Fruit fly (Drosophila melanogaster): ENCODE data around the gene Glyp.

Gene Glyp

DNA sequence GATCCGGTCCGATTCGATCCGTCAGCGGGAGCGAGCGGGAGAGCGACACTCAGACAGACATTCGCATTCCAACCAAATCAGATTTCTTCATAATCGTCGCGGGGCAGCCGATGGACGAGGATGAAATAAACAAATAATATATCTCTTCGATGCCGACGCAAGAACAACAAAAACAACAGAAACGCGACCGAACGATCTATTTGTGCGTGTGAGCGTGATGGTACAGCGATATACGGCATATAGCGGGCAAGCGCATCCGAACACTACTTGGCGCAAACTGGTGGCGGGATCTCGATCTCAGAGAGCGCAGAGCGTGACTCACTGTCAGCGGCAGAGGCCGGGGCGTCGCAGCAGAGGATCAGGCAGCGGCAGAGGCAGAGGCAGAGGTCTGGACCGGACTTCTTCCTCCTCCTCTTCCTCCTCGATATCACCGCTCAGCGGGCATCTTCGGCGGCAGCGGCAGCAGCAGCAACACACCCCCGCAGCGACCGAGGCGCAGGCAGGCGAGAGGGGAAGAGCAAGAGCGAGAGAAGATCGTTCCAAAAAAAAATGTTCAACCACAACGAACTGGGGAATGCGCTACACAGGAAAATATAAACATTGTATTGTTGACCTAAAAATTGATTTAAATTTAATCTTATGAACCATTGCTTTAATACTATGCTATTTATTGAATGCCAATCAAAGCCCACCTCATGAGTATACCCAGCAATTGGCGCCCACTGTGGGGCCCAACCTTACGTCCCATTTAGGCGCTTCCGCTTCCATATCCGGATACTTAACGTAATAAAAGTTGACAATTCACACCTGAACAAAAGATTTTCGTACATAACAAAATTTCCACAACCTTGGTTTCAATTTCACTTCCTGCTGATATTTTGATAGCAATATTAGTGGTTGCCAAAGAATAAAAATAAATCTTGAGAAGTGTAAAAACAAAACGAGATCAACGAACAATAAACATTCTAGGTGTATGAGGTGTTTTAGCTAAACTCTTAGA is 30.9 kb downstream of the Glyp start (continued):
- no peak for TF ChIP-seq CG7987 (GFP tag; optimal IDR thresholded peaks at IDR 0.05)
- TF ChIP-seq CG12219 (GFP tag; optimal IDR thresholded peaks at IDR 0.05) = no peak
- no peak for TF ChIP-seq Hr78 (GFP tag; optimal IDR thresholded peaks at IDR 0.05)
- TF ChIP-seq caup (GFP tag; optimal IDR thresholded peaks at IDR 0.05; ENCODE audit: severe bottlenecking) = no peak
- TF ChIP-seq CG10366 (GFP tag; IDR thresholded peaks at IDR 0.05) = peak; percentile 36; the same call in 1 of the 2 replicates
- TF ChIP-seq sens-2 (GFP tag; IDR thresholded peaks at IDR 0.05) = no peak
- TF ChIP-seq CG34376 (GFP tag; optimal IDR thresholded peaks at IDR 0.05) = peak; percentile 54
- peak; percentile 23 for TF ChIP-seq Mes4 (GFP tag; optimal IDR thresholded peaks at IDR 0.05)
- TF ChIP-seq lola (GFP tag; optimal IDR thresholded peaks at IDR 0.05) = peak in 1 of 3 experiments; percentile 80
- peak; percentile 29 for TF ChIP-seq HHEX (GFP tag; optimal IDR thresholded peaks at IDR 0.05)
- no peak for TF ChIP-seq prd (optimal IDR thresholded peaks at IDR 0.05)
- peak; percentile 60 for TF ChIP-seq prd (GFP tag; IDR thresholded peaks at IDR 0.05)
- no peak for TF ChIP-seq run (tag; optimal IDR thresholded peaks at IDR 0.05)
- no peak for TF ChIP-seq CG14441 (GFP tag; IDR thresholded peaks at IDR 0.05)
- no peak for TF ChIP-seq CG12942 (GFP tag; optimal IDR thresholded peaks at IDR 0.05)
- TF ChIP-seq CG34224 (GFP tag; IDR thresholded peaks at IDR 0.05; ENCODE audit: partially characterized antibody) = peak; percentile 41; the same call in 2 of the 3 replicates
- TF ChIP-seq CG14710 (tag; optimal IDR thresholded peaks at IDR 0.05) = peak; percentile 34
- TF ChIP-seq stc (GFP tag; IDR thresholded peaks at IDR 0.05) = no peak
- no peak for TF ChIP-seq CG32767 (GFP tag; IDR thresholded peaks at IDR 0.05)
- TF ChIP-seq ind (GFP tag; optimal IDR thresholded peaks at IDR 0.05) = peak; percentile 57
- no peak for TF ChIP-seq sima (GFP tag; optimal IDR thresholded peaks at IDR 0.05)
- peak; percentile 92; the same call in 3 of the 4 replicates for TF ChIP-seq chinmo (GFP tag; IDR thresholded peaks at IDR 0.05; ENCODE audit: partially characterized antibody)
- TF ChIP-seq wor (GFP tag; IDR thresholded peaks at IDR 0.05) = no peak
- peak; percentile 33; the same call in 1 of the 3 replicates for TF ChIP-seq CG34422 (GFP tag; IDR thresholded peaks at IDR 0.05)
- 0 out of 2 replicates have a peak, but pooled peaks have one; percentile 28 for TF ChIP-seq ato (GFP tag; IDR thresholded peaks at IDR 0.05; ENCODE audit: partially characterized antibody)
- no peak for TF ChIP-seq CG13123 (GFP tag; optimal IDR thresholded peaks at IDR 0.05)
- peak; percentile 21 for TF ChIP-seq ems (GFP tag; optimal IDR thresholded peaks at IDR 0.05)
- peak; percentile 70 for TF ChIP-seq CoRest (tag; optimal IDR thresholded peaks at IDR 0.05)
- no peak for TF ChIP-seq CG5953 (GFP tag; IDR thresholded peaks at IDR 0.05)
- peak; percentile 96 for TF ChIP-seq CG15479 (GFP tag; optimal IDR thresholded peaks at IDR 0.05)
- TF ChIP-seq psq (GFP tag; optimal IDR thresholded peaks at IDR 0.05) = peak; percentile 47
- TF ChIP-seq hbn (GFP tag; IDR thresholded peaks at IDR 0.05; ENCODE audit: partially characterized antibody) = no peak
- TF ChIP-seq Ets97D (GFP tag; optimal IDR thresholded peaks at IDR 0.05) = no peak
- TF ChIP-seq CG6813 (GFP tag; optimal IDR thresholded peaks at IDR 0.05) = peak; percentile 36
- TF ChIP-seq CG10654 (GFP tag; optimal IDR thresholded peaks at IDR 0.05) = no peak
- TF ChIP-seq CG17385 (GFP tag; optimal IDR thresholded peaks at IDR 0.05) = peak; percentile 54
- TF ChIP-seq Hand (GFP tag; optimal IDR thresholded peaks at IDR 0.05) = peak; percentile 32
- no peak for TF ChIP-seq Lhr (GFP tag; optimal IDR thresholded peaks at IDR 0.05)
- TF ChIP-seq pzg (GFP tag; optimal IDR thresholded peaks at IDR 0.05) = no peak
- peak; percentile 51; the same call in 2 of the 3 replicates for TF ChIP-seq dysf (GFP tag; IDR thresholded peaks at IDR 0.05)
- TF ChIP-seq gcm (GFP tag; optimal IDR thresholded peaks at IDR 0.05) = no peak
- peak; percentile 67 for TF ChIP-seq vvl (GFP tag; IDR thresholded peaks at IDR 0.05)
- no peak for TF ChIP-seq CG15514 (GFP tag; optimal IDR thresholded peaks at IDR 0.05)
- no peak for TF ChIP-seq dimm (GFP tag; IDR thresholded peaks at IDR 0.05)
- TF ChIP-seq CG7372 (GFP tag; IDR thresholded peaks at IDR 0.05) = no peak
- peak; percentile 9 for TF ChIP-seq lbe (GFP tag; optimal IDR thresholded peaks at IDR 0.05)
- no peak for TF ChIP-seq CG1529 (GFP tag; optimal IDR thresholded peaks at IDR 0.05)
